Fruit fly (Drosophila melanogaster) whole organism, embryonic: ENCODE results near the gene CG13408.

ENCODE experiments used
- BEAF-32 ChIP-seq: fragments of 200-800 bp; sonication (Bioruptor generic); optimal IDR thresholded peaks from 3 replicates; lab custom pipeline; 2017; ENCODE audit warnings: missing biosample characterization, missing genetic modification characterization, mild to moderate bottlenecking, moderate library complexity, missing genetic modification reagents
- Bgb ChIP-seq: fragments of 200-800 bp; sonication (Bioruptor generic); IDR thresholded peaks from 2 replicates; pipeline ENCODE4 v1.3.6; 2022; ENCODE audit warnings: missing biosample characterization, missing genetic modification characterization; ENCODE audit not compliant: partially characterized antibody
- CG10267 ChIP-seq: fragments of 200-800 bp; sonication (Bioruptor generic); optimal IDR thresholded peaks from 2 replicates; lab custom pipeline; 2018; ENCODE audit warnings: missing biosample characterization, mild to moderate bottlenecking, missing genetic modification characterization, moderate library complexity
- CG10366 ChIP-seq: fragments of 200-800 bp; sonication (Bioruptor generic); IDR thresholded peaks from 2 replicates; pipeline ENCODE4 v1.3.6; 2022; ENCODE audit warnings: missing biosample characterization, missing genetic modification characterization
- CG10431 ChIP-seq: fragments of 200-800 bp; sonication (Bioruptor generic); optimal IDR thresholded peaks from 3 replicates; lab custom pipeline; 2018; ENCODE audit warnings: missing biosample characterization, mild to moderate bottlenecking, missing genetic modification characterization
- CG10959 ChIP-seq: fragments of 200-800 bp; sonication (Bioruptor generic); IDR thresholded peaks from 2 replicates; pipeline ENCODE4 v1.3.6; 2022; ENCODE audit warnings: missing biosample characterization, missing genetic modification characterization
- CG11247 ChIP-seq: fragments of 200-800 bp; sonication (Bioruptor generic); IDR thresholded peaks from 2 replicates; pipeline ENCODE4 v1.3.6; 2022; ENCODE audit warnings: missing biosample characterization, missing genetic modification characterization
- CG11560 ChIP-seq: fragments of 200-800 bp; sonication (Bioruptor generic); IDR thresholded peaks from 3 replicates; pipeline ENCODE4 v1.3.6; 2022; ENCODE audit warnings: missing biosample characterization, missing genetic modification characterization
- CG12071 ChIP-seq: fragments of 200-800 bp; sonication (Bioruptor generic); optimal IDR thresholded peaks from 3 replicates; lab custom pipeline; 2018; ENCODE audit warnings: missing biosample characterization, mild to moderate bottlenecking, missing genetic modification characterization
- CG12299 ChIP-seq: fragments of 200-800 bp; sonication (Bioruptor generic); optimal IDR thresholded peaks from 2 replicates; lab custom pipeline; 2018; ENCODE audit warnings: missing biosample characterization, mild to moderate bottlenecking, missing genetic modification characterization
- CG12659 ChIP-seq: fragments of 200-800 bp; sonication (Bioruptor generic); optimal IDR thresholded peaks from 3 replicates; lab custom pipeline; 2017; ENCODE audit warnings: mild to moderate bottlenecking, missing biosample characterization, missing genetic modification reagents, missing genetic modification characterization
- CG13296 ChIP-seq: fragments of 200-800 bp; sonication (Bioruptor generic); optimal IDR thresholded peaks from 3 replicates; lab custom pipeline; 2018; ENCODE audit warnings: missing biosample characterization, mild to moderate bottlenecking, missing genetic modification characterization
- CG14710 ChIP-seq: fragments of 200-800 bp; sonication (Bioruptor generic); optimal IDR thresholded peaks from 3 replicates; lab custom pipeline; 2019; ENCODE audit warnings: missing biosample characterization, mild to moderate bottlenecking, missing genetic modification characterization, moderate library complexity
- CG1647 ChIP-seq: fragments of 200-800 bp; sonication (Bioruptor generic); optimal IDR thresholded peaks from 3 replicates; lab custom pipeline; 2016; ENCODE audit warnings: missing biosample characterization, missing genetic modification characterization
- CG17361 ChIP-seq: fragments of 200-800 bp; sonication (Bioruptor generic); IDR thresholded peaks from 3 replicates; pipeline ENCODE4 v1.3.6; 2022; ENCODE audit warnings: missing biosample characterization, missing genetic modification characterization
- CG2120 ChIP-seq: fragments of 200-800 bp; sonication (Bioruptor generic); optimal IDR thresholded peaks from 3 replicates; lab custom pipeline; 2016; ENCODE audit warnings: missing biosample characterization, missing genetic modification characterization
- CG4617 ChIP-seq: fragments of 200-800 bp; sonication (Bioruptor generic); optimal IDR thresholded peaks from 3 replicates; lab custom pipeline; 2016; ENCODE audit warnings: missing biosample characterization, missing genetic modification characterization, borderline replicate concordance
- CG5245 ChIP-seq: fragments of 200-800 bp; sonication (Bioruptor generic); optimal IDR thresholded peaks from 3 replicates; lab custom pipeline; 2016; ENCODE audit warnings: missing biosample characterization, missing genetic modification characterization
- CG6175 ChIP-seq: fragments of 200-800 bp; sonication (Bioruptor generic); IDR thresholded peaks from 3 replicates; pipeline ENCODE4 v1.3.6; 2022; ENCODE audit warnings: missing biosample characterization, missing genetic modification characterization
- CG7839 ChIP-seq: fragments of 200-800 bp; sonication (Bioruptor generic); optimal IDR thresholded peaks from 3 replicates; lab custom pipeline; 2018; ENCODE audit warnings: missing biosample characterization, mild to moderate bottlenecking, missing genetic modification characterization, moderate library complexity
- CG8281 ChIP-seq: fragments of 200-800 bp; sonication (Bioruptor generic); optimal IDR thresholded peaks from 2 replicates; lab custom pipeline; 2018; ENCODE audit warnings: missing biosample characterization, mild to moderate bottlenecking, missing genetic modification characterization, moderate library complexity
- CG8478 ChIP-seq: fragments of >200 bp; optimal IDR thresholded peaks from 2 replicates; lab custom pipeline; 2018
- CTCF ChIP-seq: fragments of 200-800 bp; sonication (Bioruptor generic); optimal IDR thresholded peaks from 2 replicates; lab custom pipeline; 2017; ENCODE audit warnings: missing biosample characterization, mild to moderate bottlenecking, missing genetic modification characterization, moderate library complexity
- Dll ChIP-seq: fragments of 200-800 bp; sonication (Bioruptor generic); IDR thresholded peaks from 4 replicates; pipeline ENCODE4 v1.3.6; 2022; ENCODE audit warnings: missing biosample characterization, missing genetic modification characterization; ENCODE audit not compliant: partially characterized antibody
- H15 ChIP-seq: fragments of 200-800 bp; sonication (Bioruptor generic); IDR thresholded peaks from 3 replicates; pipeline ENCODE4 v1.3.6; 2022; ENCODE audit warnings: missing biosample characterization, missing genetic modification characterization
- HLH3B ChIP-seq: fragments of 200-800 bp; sonication (Bioruptor generic); IDR thresholded peaks from 2 replicates; pipeline ENCODE4 v1.3.6; 2022; ENCODE audit warnings: missing biosample characterization, missing genetic modification characterization
- HmgZ ChIP-seq: fragments of 200-800 bp; sonication (Bioruptor generic); optimal IDR thresholded peaks from 2 replicates; lab custom pipeline; 2018; ENCODE audit warnings: missing biosample characterization, mild to moderate bottlenecking, missing genetic modification characterization
- MBD-R2 ChIP-seq: fragments of 200-800 bp; sonication (Bioruptor generic); IDR thresholded peaks from 2 replicates; pipeline ENCODE4 v1.3.6; 2022; ENCODE audit warnings: missing biosample characterization, missing genetic modification characterization
- Max ChIP-seq: fragments of 200-800 bp; sonication (Bioruptor generic); optimal IDR thresholded peaks from 2 replicates; lab custom pipeline; 2016; ENCODE audit warnings: missing biosample characterization, mild to moderate bottlenecking, missing genetic modification characterization
- Mrtf ChIP-seq: fragments of 200-800 bp; sonication (Bioruptor generic); IDR thresholded peaks from 3 replicates; pipeline ENCODE4 v1.3.6; 2022; ENCODE audit warnings: missing biosample characterization, missing genetic modification characterization
- Sox100B ChIP-seq: fragments of 200-800 bp; sonication (Bioruptor generic); optimal IDR thresholded peaks from 3 replicates; lab custom pipeline; 2018; ENCODE audit warnings: missing biosample characterization, mild to moderate bottlenecking, missing genetic modification characterization
- Sry-β ChIP-seq: fragments of 200-800 bp; sonication (Bioruptor generic); optimal IDR thresholded peaks from 2 replicates; lab custom pipeline; 2018; ENCODE audit warnings: missing biosample characterization, mild to moderate bottlenecking, missing genetic modification characterization, moderate library complexity
- ash1 ChIP-seq: fragments of 200-800 bp; sonication (Bioruptor generic); optimal IDR thresholded peaks from 2 replicates; lab custom pipeline; 2018; ENCODE audit warnings: missing biosample characterization, mild to moderate bottlenecking, missing genetic modification characterization
- bbx ChIP-seq: fragments of 200-800 bp; sonication (Bioruptor generic); IDR thresholded peaks from 2 replicates; pipeline ENCODE4 v1.3.6; 2022; ENCODE audit warnings: missing biosample characterization, missing genetic modification characterization; ENCODE audit not compliant: partially characterized antibody
- chm ChIP-seq: fragments of 200-800 bp; sonication (Bioruptor generic); IDR thresholded peaks from 2 replicates; pipeline ENCODE4 v1.3.6; 2022; ENCODE audit warnings: missing biosample characterization, missing genetic modification characterization
- dan ChIP-seq: fragments of 200-800 bp; sonication (Bioruptor generic); IDR thresholded peaks from 2 replicates; pipeline ENCODE4 v1.3.6; 2022; ENCODE audit warnings: missing biosample characterization, missing genetic modification characterization
- exex ChIP-seq: fragments of 200-800 bp; sonication (Bioruptor generic); optimal IDR thresholded peaks from 4 replicates; lab custom pipeline; 2018; ENCODE audit warnings: missing biosample characterization, mild to moderate bottlenecking, missing genetic modification characterization, moderate library complexity
- fd102C ChIP-seq: fragments of 200-800 bp; sonication (Bioruptor generic); optimal IDR thresholded peaks from 2 replicates; lab custom pipeline; 2018; ENCODE audit warnings: missing biosample characterization, mild to moderate bottlenecking, missing genetic modification characterization, moderate library complexity
- gce ChIP-seq: fragments of 200-800 bp; sonication (Bioruptor generic); IDR thresholded peaks from 3 replicates; pipeline ENCODE4 v1.3.6; 2022; ENCODE audit warnings: missing biosample characterization, missing genetic modification characterization
- gfzf ChIP-seq: fragments of 200-800 bp; sonication (Bioruptor generic); optimal IDR thresholded peaks from 2 replicates; lab custom pipeline; 2016; ENCODE audit warnings: missing biosample characterization, mild to moderate bottlenecking, missing genetic modification characterization, moderate library complexity
- gsb ChIP-seq: fragments of 200-800 bp; sonication (Bioruptor generic); IDR thresholded peaks from 2 replicates; pipeline ENCODE4 v1.3.6; 2022; ENCODE audit warnings: missing biosample characterization, missing genetic modification characterization
- luna ChIP-seq: fragments of 200-800 bp; sonication (Bioruptor generic); optimal IDR thresholded peaks from 2 replicates; lab custom pipeline; 2016; ENCODE audit warnings: missing biosample characterization, missing genetic modification characterization
- p53 ChIP-seq: fragments of 200-800 bp; sonication (Bioruptor generic); optimal IDR thresholded peaks from 2 replicates; lab custom pipeline; 2016; ENCODE audit warnings: missing biosample characterization, missing genetic modification characterization
- pnt ChIP-seq: fragments of 200-800 bp; sonication (Bioruptor generic); optimal IDR thresholded peaks from 3 replicates; lab custom pipeline; 2016; ENCODE audit warnings: missing biosample characterization, missing genetic modification characterization
- pzg ChIP-seq: fragments of 200-800 bp; sonication (Bioruptor generic); optimal IDR thresholded peaks from 3 replicates; lab custom pipeline; 2018; ENCODE audit warnings: missing biosample characterization, mild to moderate bottlenecking, missing genetic modification characterization, moderate library complexity
- sc ChIP-seq, 3 experiments: fragments of >200 bp in 2 of 3; fragments of 200-800 bp in 1 of 3; sonication (Bioruptor generic) in 1 of 3; optimal IDR thresholded peaks; 2 replicates in 2 of 3; 3 replicates in 1 of 3; lab custom pipeline; 2017; ENCODE audit warnings: mild to moderate bottlenecking in 1 of 3, missing biosample characterization in 1 of 3, missing genetic modification characterization in 1 of 3, missing genetic modification reagents in 1 of 3
- sens-2 ChIP-seq: fragments of 200-800 bp; sonication (Bioruptor generic); IDR thresholded peaks from 2 replicates; pipeline ENCODE4 v1.3.6; 2022; ENCODE audit warnings: missing biosample characterization, missing genetic modification characterization
- slou ChIP-seq: fragments of 200-800 bp; sonication (Bioruptor generic); optimal IDR thresholded peaks from 3 replicates; lab custom pipeline; 2016; ENCODE audit warnings: missing biosample characterization, missing genetic modification characterization
- so ChIP-seq: fragments of 200-800 bp; sonication (Bioruptor generic); IDR thresholded peaks from 3 replicates; pipeline ENCODE4 v1.3.6; 2022; ENCODE audit warnings: missing biosample characterization, missing genetic modification characterization
- tna ChIP-seq: fragments of 200-800 bp; sonication (Bioruptor generic); IDR thresholded peaks from 2 replicates; pipeline ENCODE4 v1.3.6; 2022; ENCODE audit warnings: missing biosample characterization, missing genetic modification characterization; ENCODE audit not compliant: partially characterized antibody
- usp ChIP-seq: fragments of >200 bp; optimal IDR thresholded peaks from 2 replicates; lab custom pipeline; 2017; ENCODE audit warnings: missing biosample characterization, missing genetic modification characterization

Gene CG13408

DNA sequence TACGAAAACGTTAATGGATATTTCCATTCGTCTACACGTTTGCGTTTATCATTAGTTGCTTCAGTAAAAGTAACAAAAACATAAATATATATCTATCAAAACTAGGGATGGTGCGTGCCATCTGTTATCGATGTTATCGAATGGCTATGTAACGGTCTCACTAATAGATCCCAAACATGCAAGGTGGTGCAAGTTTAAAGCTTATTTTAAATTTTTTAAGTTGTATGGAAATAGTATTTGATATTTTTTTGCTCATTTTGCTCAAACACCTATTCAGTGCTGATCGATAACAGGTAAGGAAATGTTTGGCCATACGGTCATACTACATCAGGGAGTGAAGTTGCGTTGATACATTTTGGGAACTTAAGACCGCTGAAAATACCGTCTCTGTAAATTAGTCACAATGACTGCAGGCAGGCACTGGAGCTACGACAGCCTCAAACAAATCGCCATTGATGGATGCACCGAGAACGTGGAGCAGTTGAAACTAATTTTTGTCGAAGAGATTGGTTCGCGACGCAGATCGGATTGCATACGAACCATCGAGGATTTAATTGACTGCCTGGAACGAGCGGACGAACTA, 45.9 kb upstream of the CG13408 start, which contains the start of the genes CG45099, CG6015, pit and Fadd (continued):
- no peak for TF ChIP-seq gsb (GFP tag; lab: Robert Waterston, UW)
- TF ChIP-seq Sox100B (GFP tag; lab: Kevin White, UChicago) = no peak
- TF ChIP-seq luna (GFP tag; lab: Kevin White, UChicago) = no peak
- TF ChIP-seq CG12659 = peak; percentile 43
- TF ChIP-seq CG4617 (GFP tag; lab: Kevin White, UChicago) = peak; percentile 59
- peak; percentile 66 for TF ChIP-seq pzg (GFP tag; lab: Kevin White, UChicago)
- TF ChIP-seq CG12071 (GFP tag; lab: Kevin White, UChicago) = no peak
- TF ChIP-seq gce (GFP tag; lab: Robert Waterston, UW) = no peak
- no peak for TF ChIP-seq tna (GFP tag; lab: Robert Waterston, UW)
- TF ChIP-seq sens-2 (GFP tag; lab: Robert Waterston, UW) = no peak
- TF ChIP-seq sc (optimal IDR thresholded peaks at IDR 0.05; lab: Kevin White, UChicago) = no peak
- no peak for TF ChIP-seq sc (GFP tag; optimal IDR thresholded peaks at IDR 0.05; lab: Kevin White, UChicago)
- TF ChIP-seq HLH3B = no peak
- no peak for TF ChIP-seq HmgZ (tag; lab: Kevin White, UChicago)
- no peak for TF ChIP-seq CG7839 (tag; lab: Kevin White, UChicago)
- no peak for TF ChIP-seq CG17361 (GFP tag; lab: Robert Waterston, UW)
- no peak for TF ChIP-seq dan
- no peak for TF ChIP-seq CG5245
- no peak for TF ChIP-seq CG10959 (GFP tag; lab: Robert Waterston, UW)
- TF ChIP-seq CG14710 = peak; percentile 57
- TF ChIP-seq BEAF-32 (GFP tag; lab: Kevin White, UChicago) = peak; percentile 73
- no peak for TF ChIP-seq Max (GFP tag; lab: Kevin White, UChicago)
- no peak for TF ChIP-seq Mrtf (GFP tag; lab: Robert Waterston, UW)
- peak; percentile 66 for TF ChIP-seq MBD-R2 (GFP tag; lab: Robert Waterston, UW)
- TF ChIP-seq CG8478 (lab: Kevin White, UChicago) = no peak
- peak; percentile 46 for TF ChIP-seq CG10267
- no peak for TF ChIP-seq pnt
- TF ChIP-seq exex (tag; lab: Kevin White, UChicago) = no peak
- no peak for TF ChIP-seq CG12299 (tag; lab: Kevin White, UChicago)
- TF ChIP-seq slou (GFP tag; lab: Kevin White, UChicago) = no peak
- TF ChIP-seq bbx (GFP tag; lab: Robert Waterston, UW) = peak; percentile 42; the same call in 1 of the 2 replicates
- peak; percentile 94 for TF ChIP-seq CG11560
- TF ChIP-seq H15 (GFP tag; lab: Robert Waterston, UW) = no peak
- no peak for TF ChIP-seq CG10366 (GFP tag; lab: Robert Waterston, UW)
- TF ChIP-seq CG1647 = no peak
- TF ChIP-seq so = no peak
- peak; percentile 60 for TF ChIP-seq Bgb (GFP tag; lab: Robert Waterston, UW)
- peak; percentile 78 for TF ChIP-seq Dll
- no peak for TF ChIP-seq CG13296 (GFP tag; lab: Kevin White, UChicago)
- no peak for TF ChIP-seq usp (GFP tag; lab: Kevin White, UChicago)
- no peak for TF ChIP-seq CG6175 (GFP tag; lab: Robert Waterston, UW)
- peak; percentile 42 for TF ChIP-seq CG2120 (GFP tag; lab: Kevin White, UChicago)
- no peak for TF ChIP-seq CTCF (GFP tag; lab: Kevin White, UChicago)
- no peak for TF ChIP-seq p53 (GFP tag; lab: Kevin White, UChicago)
- TF ChIP-seq CG10431 (GFP tag; lab: Kevin White, UChicago) = no peak
- TF ChIP-seq CG8281 (tag; lab: Kevin White, UChicago) = no peak
- TF ChIP-seq fd102C (GFP tag; lab: Kevin White, UChicago) = no peak
- TF ChIP-seq gfzf (GFP tag; lab: Kevin White, UChicago) = peak; percentile 69
- no peak for TF ChIP-seq chm
- no peak for TF ChIP-seq Sry-β (GFP tag; lab: Kevin White, UChicago)
- TF ChIP-seq CG11247 (GFP tag; lab: Robert Waterston, UW) = no peak
- no peak for TF ChIP-seq ash1
